Worm (Caenorhabditis elegans): ENCODE measurements around the gene jmjd-4.

DNA sequence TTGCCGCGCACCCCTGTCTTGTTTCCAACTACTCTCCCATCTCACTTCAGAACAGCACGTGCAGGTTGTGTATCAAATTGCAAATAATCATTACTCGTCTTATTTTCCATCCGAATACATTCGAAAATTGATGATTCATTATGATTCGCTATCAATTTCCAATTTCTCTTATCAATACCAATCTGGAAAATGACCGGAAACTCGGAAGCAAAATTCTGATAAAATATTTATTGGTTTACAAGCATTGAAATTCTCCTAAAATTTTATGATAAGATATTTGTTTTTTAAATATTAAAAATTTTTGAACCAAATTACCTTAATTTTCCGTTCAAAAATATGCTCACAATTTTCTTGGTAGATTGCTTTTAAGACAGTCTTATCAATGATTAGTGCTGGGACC is 28.5 kb downstream of the jmjd-4 start:
- TF ChIP-seq klf-2 (GFP tag; conservative IDR thresholded peaks at IDR 0.05) (no peak), flt-1 (GFP tag; IDR thresholded peaks at IDR 0.05) (no peak), cog-1 (tag; optimal IDR thresholded peaks at IDR 0.05) (no peak), T22C8.4 (GFP tag; IDR thresholded peaks at IDR 0.05) (no peak), ztf-23 (GFP tag; IDR thresholded peaks at IDR 0.05) (no peak)

Measured in whole organism, midembryonic.